Worm (Caenorhabditis elegans) whole organism, L4 larva: ENCODE results near the gene C53B7.6.

ENCODE experiments used
- D1046.2 ChIP-seq: fragments of 200-800 bp; sonication (Bioruptor generic); IDR thresholded peaks from 2 replicates; pipeline ENCODE4 v1.3.6; 2022; ENCODE audit warnings: missing genetic modification characterization, missing compliant biosample characterization
- F10B5.3 ChIP-seq: sonication (generic microtip); optimal IDR thresholded peaks from 2 replicates; lab custom pipeline; 2016; ENCODE audit warnings: mild to moderate bottlenecking, missing genetic modification characterization, missing compliant biosample characterization
- F26F4.8 ChIP-seq: fragments of 200-800 bp; sonication (Bioruptor generic); conservative IDR thresholded peaks from 2 replicates; pipeline ENCODE4 v1.3.6; 2022; ENCODE audit warnings: missing genetic modification characterization, missing compliant biosample characterization
- F44E2.7 ChIP-seq: fragments of 200-800 bp; sonication (Bioruptor generic); IDR thresholded peaks from 2 replicates; pipeline ENCODE4 v2.1.2; 2022; ENCODE audit warnings: missing genetic modification characterization, missing compliant biosample characterization
- R02D3.7 ChIP-seq: fragments of 150-350 bp; sonication (generic microtip); optimal IDR thresholded peaks from 3 replicates; lab custom pipeline; 2014; ENCODE audit warnings: missing biosample characterization, missing genetic modification characterization
- Y48G9A.11 ChIP-seq: fragments of 200-800 bp; sonication (Bioruptor generic); IDR thresholded peaks from 2 replicates; pipeline ENCODE4 v1.3.6; 2022; ENCODE audit warnings: missing genetic modification reagents, missing genetic modification characterization, missing compliant biosample characterization
- ZK546.5 ChIP-seq, 2 experiments: sonication (generic microtip); optimal IDR thresholded peaks; 2 replicates each; lab custom pipeline; 2017; ENCODE audit warnings: missing biosample characterization in 2 of 2, missing genetic modification characterization in 2 of 2
- aha-1 ChIP-seq: fragments of 150-350 bp; peaks from one replicate; lab custom pipeline; 2014; ENCODE audit warnings: missing biosample characterization, missing genetic modification characterization
- aly-2 ChIP-seq: sonication (generic microtip); optimal IDR thresholded peaks from 2 replicates; lab custom pipeline; 2018; ENCODE audit warnings: missing biosample characterization, missing genetic modification characterization
- attf-4 ChIP-seq: sonication (generic microtip); optimal IDR thresholded peaks from 3 replicates; lab custom pipeline; 2017; ENCODE audit warnings: missing biosample characterization, missing genetic modification characterization
- ceh-20 ChIP-seq: fragments of 200-800 bp; sonication (Bioruptor generic); IDR thresholded peaks from 2 replicates; pipeline ENCODE4 v1.3.6; 2022; ENCODE audit warnings: missing genetic modification reagents, missing genetic modification characterization, missing compliant biosample characterization
- ceh-28 ChIP-seq: fragments of 150-350 bp; optimal IDR thresholded peaks from 2 replicates; lab custom pipeline; 2014; ENCODE audit warnings: missing biosample characterization, missing genetic modification reagents, missing genetic modification characterization
- daf-12 ChIP-seq: fragments of 150-350 bp; optimal IDR thresholded peaks from 2 replicates; lab custom pipeline; 2014; ENCODE audit warnings: missing biosample characterization, missing genetic modification reagents, missing genetic modification characterization
- daf-16 ChIP-seq, 3 experiments: sonication (generic microtip); optimal IDR thresholded peaks; 2 replicates each; lab custom pipeline; 2016 to 2017; ENCODE audit warnings: missing genetic modification characterization in 3 of 3, missing genetic modification reagents in 3 of 3, mild to moderate bottlenecking in 2 of 3, missing compliant biosample characterization in 2 of 3, missing biosample characterization in 1 of 3, moderate library complexity in 1 of 3
- dmd-6 ChIP-seq: fragments of 200-800 bp; sonication (Bioruptor generic); IDR thresholded peaks from 2 replicates; pipeline ENCODE4 v1.3.6; 2022; ENCODE audit warnings: missing genetic modification reagents, missing genetic modification characterization, missing compliant biosample characterization
- dpl-1 ChIP-seq: fragments of 150-350 bp; optimal IDR thresholded peaks from 2 replicates; lab custom pipeline; 2014; ENCODE audit warnings: missing biosample characterization, missing genetic modification reagents, missing genetic modification characterization
- dve-1 ChIP-seq: sonication (generic microtip); optimal IDR thresholded peaks from 2 replicates; lab custom pipeline; 2017; ENCODE audit warnings: antibody characterized with exemption, mild to moderate bottlenecking, missing genetic modification characterization, missing compliant biosample characterization; ENCODE audit not compliant: insufficient read depth
- gei-8 ChIP-seq: fragments of 200-800 bp; sonication (Bioruptor generic); optimal IDR thresholded peaks from 2 replicates; lab custom pipeline; 2018; ENCODE audit warnings: mild to moderate bottlenecking, missing genetic modification characterization, missing compliant biosample characterization
- hif-1 ChIP-seq, 2 experiments: sonication (generic microtip); optimal IDR thresholded peaks; 2 replicates each; lab custom pipeline; 2016 to 2017; ENCODE audit warnings: missing compliant biosample characterization in 2 of 2, missing genetic modification characterization in 2 of 2, missing genetic modification reagents in 2 of 2, missing genotype in 2 of 2, mild to moderate bottlenecking in 1 of 2
- hlh-11 ChIP-seq: fragments of 200-800 bp; sonication (Bioruptor generic); optimal IDR thresholded peaks from 2 replicates; lab custom pipeline; 2018; ENCODE audit warnings: mild to moderate bottlenecking, missing genetic modification characterization, missing compliant biosample characterization
- hlh-30 ChIP-seq: sonication (generic microtip); optimal IDR thresholded peaks from 2 replicates; lab custom pipeline; 2017; ENCODE audit warnings: antibody characterized with exemption, mild to moderate bottlenecking, missing genetic modification characterization, missing compliant biosample characterization; ENCODE audit not compliant: insufficient read depth
- jun-1 ChIP-seq: fragments of 150-350 bp; optimal IDR thresholded peaks from 2 replicates; lab custom pipeline; 2014; ENCODE audit warnings: missing biosample characterization, missing genetic modification reagents, missing genetic modification characterization
- lim-7 ChIP-seq: fragments of 200-800 bp; sonication (Bioruptor generic); IDR thresholded peaks from 2 replicates; pipeline ENCODE4 v1.3.6; 2022; ENCODE audit warnings: missing genetic modification characterization, missing compliant biosample characterization
- lin-1 ChIP-seq: fragments of 200-800 bp; sonication (Bioruptor generic); IDR thresholded peaks from 2 replicates; pipeline ENCODE4 v1.3.6; 2022; ENCODE audit warnings: missing genetic modification reagents, missing genetic modification characterization, missing compliant biosample characterization
- lin-13 ChIP-seq: fragments of 150-350 bp; optimal IDR thresholded peaks from 2 replicates; lab custom pipeline; 2014; ENCODE audit warnings: missing biosample characterization, missing genetic modification reagents, missing genetic modification characterization
- lin-39 ChIP-seq: fragments of 150-350 bp; optimal IDR thresholded peaks from 2 replicates; lab custom pipeline; 2014; ENCODE audit warnings: missing biosample characterization, missing genetic modification reagents, missing genetic modification characterization
- lir-3 ChIP-seq: sonication (generic microtip); optimal IDR thresholded peaks from 2 replicates; lab custom pipeline; 2016; ENCODE audit warnings: mild to moderate bottlenecking, missing genetic modification characterization, missing compliant biosample characterization
- madf-9 ChIP-seq: fragments of 200-800 bp; sonication (Bioruptor generic); conservative IDR thresholded peaks from 2 replicates; pipeline ENCODE4 v1.3.6; 2022; ENCODE audit warnings: missing genetic modification reagents, missing genetic modification characterization, missing compliant biosample characterization
- mdt-29 ChIP-seq: fragments of 200-800 bp; sonication (Bioruptor generic); IDR thresholded peaks from 2 replicates; pipeline ENCODE4 v1.3.6; 2022; ENCODE audit warnings: missing genetic modification reagents, missing genetic modification characterization, missing compliant biosample characterization
- mep-1 ChIP-seq: fragments of 150-350 bp; sonication (generic microtip); optimal IDR thresholded peaks from 3 replicates; lab custom pipeline; 2014; ENCODE audit warnings: missing biosample characterization, missing genetic modification characterization
- mes-2 ChIP-seq: sonication (generic microtip); optimal IDR thresholded peaks from 2 replicates; lab custom pipeline; 2016; ENCODE audit warnings: missing genotype, mild to moderate bottlenecking, missing genetic modification characterization, missing compliant biosample characterization; ENCODE audit not compliant: poor library complexity, severe bottlenecking
- nhr-102 ChIP-seq: sonication (generic microtip); optimal IDR thresholded peaks from 2 replicates; lab custom pipeline; 2016; ENCODE audit warnings: mild to moderate bottlenecking, missing genetic modification characterization, moderate library complexity, missing compliant biosample characterization
- nhr-111 ChIP-seq: fragments of 200-800 bp; sonication (Bioruptor generic); optimal IDR thresholded peaks from 2 replicates; lab custom pipeline; 2018; ENCODE audit warnings: mild to moderate bottlenecking, missing genetic modification characterization, missing compliant biosample characterization
- nhr-28 ChIP-seq: fragments of 150-350 bp; optimal IDR thresholded peaks from 2 replicates; lab custom pipeline; 2014; ENCODE audit warnings: missing biosample characterization, missing genetic modification characterization
- nhr-41 ChIP-seq: fragments of 200-800 bp; sonication (Bioruptor generic); IDR thresholded peaks from 2 replicates; pipeline ENCODE4 v1.3.6; 2022; ENCODE audit warnings: missing genetic modification reagents, missing genetic modification characterization, missing compliant biosample characterization
- nhr-48 ChIP-seq: sonication (generic microtip); optimal IDR thresholded peaks from 2 replicates; lab custom pipeline; 2016; ENCODE audit warnings: mild to moderate bottlenecking, missing genetic modification characterization, missing compliant biosample characterization
- nhr-6 ChIP-seq: fragments of 150-350 bp; optimal IDR thresholded peaks from 2 replicates; lab custom pipeline; 2014; ENCODE audit warnings: missing biosample characterization, missing genetic modification characterization
- nhr-76 ChIP-seq: fragments of 150-350 bp; optimal IDR thresholded peaks from 2 replicates; lab custom pipeline; 2014; ENCODE audit warnings: missing biosample characterization, missing genetic modification characterization
- nhr-77 ChIP-seq: fragments of 150-350 bp; optimal IDR thresholded peaks from 2 replicates; lab custom pipeline; 2014; ENCODE audit warnings: missing biosample characterization, missing genetic modification characterization
- php-3 ChIP-seq: fragments of 200-800 bp; sonication (Bioruptor generic); IDR thresholded peaks from 2 replicates; pipeline ENCODE4 v1.3.6; 2022; ENCODE audit warnings: missing genetic modification reagents, missing genetic modification characterization, missing compliant biosample characterization
- pqm-1 ChIP-seq: sonication (generic microtip); optimal IDR thresholded peaks from 2 replicates; lab custom pipeline; 2017; ENCODE audit warnings: missing biosample characterization, missing genetic modification characterization
- saeg-2 ChIP-seq: fragments of 200-800 bp; sonication (Bioruptor generic); IDR thresholded peaks from 2 replicates; pipeline ENCODE4 v1.3.6; 2022; ENCODE audit warnings: missing genetic modification reagents, missing genetic modification characterization, missing compliant biosample characterization
- snpc-1.2 ChIP-seq: fragments of 200-800 bp; sonication (Bioruptor generic); IDR thresholded peaks from 2 replicates; pipeline ENCODE4 v1.3.6; 2022; ENCODE audit warnings: missing genetic modification reagents, missing genetic modification characterization, missing compliant biosample characterization
- tag-97 ChIP-seq: fragments of 200-800 bp; sonication (Bioruptor generic); IDR thresholded peaks from 2 replicates; pipeline ENCODE4 v1.3.6; 2022; ENCODE audit warnings: missing genetic modification characterization, missing compliant biosample characterization
- zag-1 ChIP-seq: fragments of 150-350 bp; optimal IDR thresholded peaks from 2 replicates; lab custom pipeline; 2014; ENCODE audit warnings: missing biosample characterization, missing genetic modification characterization
- zfp-3 ChIP-seq: fragments of 200-800 bp; sonication (Bioruptor generic); conservative IDR thresholded peaks from 2 replicates; pipeline ENCODE4 v1.3.6; 2022; ENCODE audit warnings: missing genetic modification reagents, missing genetic modification characterization, missing compliant biosample characterization
- ztf-7 ChIP-seq: fragments of 150-350 bp; optimal IDR thresholded peaks from 2 replicates; lab custom pipeline; 2014; ENCODE audit warnings: missing biosample characterization, missing genetic modification characterization

Gene C53B7.6

ce11 chrX:6905581-6905980 lies 37.0 kb upstream of the C53B7.6 start:
- no peak for TF ChIP-seq nhr-6 (tag; lab: Kevin White, UChicago)
- no peak for TF ChIP-seq snpc-1.2 (GFP tag; lab: Robert Waterston, UW)
- TF ChIP-seq gei-8 (GFP tag; lab: Kevin White, UChicago): no peak
- TF ChIP-seq aly-2 (tag; lab: Kevin White, UChicago): no peak
- no peak for TF ChIP-seq madf-9 (GFP tag; lab: Robert Waterston, UW)
- TF ChIP-seq lin-39: no peak
- peak; percentile 51; the same call in 1 of the 2 replicates for TF ChIP-seq php-3
- no peak for TF ChIP-seq F26F4.8 (GFP tag; lab: Robert Waterston, UW)
- TF ChIP-seq nhr-111 (GFP tag; lab: Kevin White, UChicago): no peak
- 0 out of 2 replicates have a peak, but pooled peaks have one; percentile 13 for TF ChIP-seq lin-1 (GFP tag; lab: Robert Waterston, UW)
- peak; percentile 50 for TF ChIP-seq nhr-48
- TF ChIP-seq mdt-29 (GFP tag; lab: Robert Waterston, UW): no peak
- peak; percentile 86 for TF ChIP-seq dve-1 (tag; lab: Kevin White, UChicago)
- TF ChIP-seq jun-1 (tag; lab: Kevin White, UChicago): no peak
- no peak for TF ChIP-seq dpl-1 (GFP tag; lab: Kevin White, UChicago)
- TF ChIP-seq F44E2.7 (GFP tag; lab: Robert Waterston, UW): no peak
- TF ChIP-seq hif-1 (tag; optimal IDR thresholded peaks at IDR 0.05; lab: Kevin White, UChicago): peak in 1 of 2 experiments; percentile 21
- peak; percentile 61 for TF ChIP-seq ztf-7 (tag; lab: Kevin White, UChicago)
- no peak for TF ChIP-seq nhr-76 (tag; lab: Kevin White, UChicago)
- TF ChIP-seq pqm-1 (tag; lab: Kevin White, UChicago): peak; percentile 88
- no peak for TF ChIP-seq mes-2 (tag; lab: Kevin White, UChicago)
- TF ChIP-seq F10B5.3 (tag; lab: Kevin White, UChicago): no peak
- no peak for TF ChIP-seq D1046.2 (GFP tag; lab: Robert Waterston, UW)
- peak; percentile 76 for TF ChIP-seq hlh-11
- peak; percentile 50 for TF ChIP-seq mep-1 (tag; lab: Kevin White, UChicago)
- TF ChIP-seq zag-1 (tag; lab: Kevin White, UChicago): no peak
- TF ChIP-seq Y48G9A.11: no peak
- TF ChIP-seq dmd-6: peak; percentile 85
- TF ChIP-seq tag-97 (GFP tag; lab: Robert Waterston, UW): no peak
- no peak for TF ChIP-seq lin-13 (GFP tag; lab: Kevin White, UChicago)
- no peak for TF ChIP-seq daf-12 (tag; lab: Kevin White, UChicago)
- TF ChIP-seq nhr-77 (tag; lab: Kevin White, UChicago): peak; percentile 55
- peak; percentile 25 for TF ChIP-seq hlh-30 (tag; lab: Kevin White, UChicago)
- no peak for TF ChIP-seq daf-16 (GFP tag; optimal IDR thresholded peaks at IDR 0.05; lab: Kevin White, UChicago)
- TF ChIP-seq daf-16 (tag; optimal IDR thresholded peaks at IDR 0.05; lab: Kevin White, UChicago): peak; percentile 78
- no peak for TF ChIP-seq aha-1 (tag; lab: Kevin White, UChicago)
- TF ChIP-seq R02D3.7 (tag; lab: Kevin White, UChicago): no peak
- TF ChIP-seq nhr-41: 0 out of 2 replicates have a peak, but pooled peaks have one; percentile 10
- no peak for TF ChIP-seq ZK546.5 (tag; optimal IDR thresholded peaks at IDR 0.05; lab: Kevin White, UChicago)
- TF ChIP-seq zfp-3: no peak
- TF ChIP-seq lir-3: no peak
- peak; percentile 77 for TF ChIP-seq nhr-28 (tag; lab: Kevin White, UChicago)
- no peak for TF ChIP-seq saeg-2 (GFP tag; lab: Robert Waterston, UW)
- TF ChIP-seq lim-7 (GFP tag; lab: Robert Waterston, UW): no peak
- TF ChIP-seq ceh-20 (GFP tag; lab: Robert Waterston, UW): 0 out of 2 replicates have a peak, but pooled peaks have one; percentile 17
- no peak for TF ChIP-seq ceh-28 (tag; lab: Kevin White, UChicago)
- TF ChIP-seq nhr-102 (tag; lab: Kevin White, UChicago): peak; percentile 8
- no peak for TF ChIP-seq attf-4 (tag; lab: Kevin White, UChicago)
- TF ChIP-seq, all 104 proteins: peak for 17
